Fruit fly (Drosophila melanogaster): ENCODE results near the gene hemo.
A peak's percentile ranks its signal among the peaks of the same experiment; 100 is the strongest.

Gene hemo

dm6 chr3R:18583881-18584545, 19.0 kb upstream of the hemo start (continued):
- peak; percentile 40 for TF ChIP-seq hkb (optimal IDR thresholded peaks at IDR 0.05)
- peak; percentile 97 for TF ChIP-seq hkb (GFP tag; IDR thresholded peaks at IDR 0.05)
- TF ChIP-seq C15 (GFP tag; IDR thresholded peaks at IDR 0.05), result peak; percentile 87
- TF ChIP-seq CG3281 (GFP tag; optimal IDR thresholded peaks at IDR 0.05), result peak; percentile 96
- TF ChIP-seq E2f2 (GFP tag; IDR thresholded peaks at IDR 0.05), result peak; percentile 84
- peak; percentile 95 for TF ChIP-seq NfI (GFP tag; optimal IDR thresholded peaks at IDR 0.05)
- TF ChIP-seq Jarid2 (GFP tag; optimal IDR thresholded peaks at IDR 0.05), result peak; percentile 83
- peak; percentile 86 for TF ChIP-seq bowl (GFP tag; IDR thresholded peaks at IDR 0.05)
- TF ChIP-seq CG10959 (GFP tag; IDR thresholded peaks at IDR 0.05), result peak; percentile 91
- TF ChIP-seq CG17186 (GFP tag; optimal IDR thresholded peaks at IDR 0.05), result peak; percentile 88
- TF ChIP-seq salm (tag; optimal IDR thresholded peaks at IDR 0.05), result peak; percentile 93
- TF ChIP-seq crc (GFP tag; optimal IDR thresholded peaks at IDR 0.05), result peak; percentile 95
- TF ChIP-seq seq (GFP tag; IDR thresholded peaks at IDR 0.05), result peak; percentile 97
- TF ChIP-seq zen (tag; optimal IDR thresholded peaks at IDR 0.05), result peak; percentile 90
- peak; percentile 94 for TF ChIP-seq CG4617 (GFP tag; optimal IDR thresholded peaks at IDR 0.05; ENCODE audit: borderline replicate concordance)
- TF ChIP-seq CG9215 (GFP tag; IDR thresholded peaks at IDR 0.05), result peak; percentile 92
- TF ChIP-seq CG11085 (GFP tag; IDR thresholded peaks at IDR 0.05), result peak; percentile 91
- TF ChIP-seq D19A (tag; optimal IDR thresholded peaks at IDR 0.05), result peak; percentile 100
- peak; percentile 96 for TF ChIP-seq Fer1 (GFP tag; optimal IDR thresholded peaks at IDR 0.05)
- peak; percentile 76 for TF ChIP-seq CG8765 (GFP tag; IDR thresholded peaks at IDR 0.05)
- TF ChIP-seq CG2116 (GFP tag; optimal IDR thresholded peaks at IDR 0.05), result peak; percentile 80
- TF ChIP-seq peb (GFP tag; IDR thresholded peaks at IDR 0.05), result peak; percentile 89
- TF ChIP-seq CG13296 (GFP tag; optimal IDR thresholded peaks at IDR 0.05), result peak; percentile 95
- TF ChIP-seq nmo (GFP tag; optimal IDR thresholded peaks at IDR 0.05), result peak; percentile 98
- peak; percentile 67 for TF ChIP-seq Sry-δ (GFP tag; optimal IDR thresholded peaks at IDR 0.05)
- TF ChIP-seq CG11093 (GFP tag; IDR thresholded peaks at IDR 0.05), result peak; percentile 95
- TF ChIP-seq chinmo (GFP tag; IDR thresholded peaks at IDR 0.05; ENCODE audit: partially characterized antibody), result peak; percentile 78; the same call in 1 of the 4 replicates
- peak; percentile 95 for TF ChIP-seq dmrt11E (tag; optimal IDR thresholded peaks at IDR 0.05)
- peak; percentile 83 for TF ChIP-seq CG11696 (GFP tag; IDR thresholded peaks at IDR 0.05)
- TF ChIP-seq pan (optimal IDR thresholded peaks at IDR 0.05), result no peak
- peak in 1 of 2 experiments; percentile 90 for TF ChIP-seq pan (GFP tag; optimal IDR thresholded peaks at IDR 0.05 in 1 of 2, IDR thresholded peaks at IDR 0.05 in 1 of 2)
- TF ChIP-seq slp2 (GFP tag; optimal IDR thresholded peaks at IDR 0.05), result peak; percentile 93
- peak; percentile 94 for TF ChIP-seq CG18764 (GFP tag; optimal IDR thresholded peaks at IDR 0.05)
- TF ChIP-seq CG8089 (GFP tag; optimal IDR thresholded peaks at IDR 0.05), result peak; percentile 97
- TF ChIP-seq Bgb (GFP tag; IDR thresholded peaks at IDR 0.05; ENCODE audit: partially characterized antibody), result peak; percentile 39; the same call in 1 of the 2 replicates
- 0 out of 2 replicates have a peak, but pooled peaks have one; percentile 10 for TF ChIP-seq sna (GFP tag; IDR thresholded peaks at IDR 0.05; ENCODE audit: partially characterized antibody)
- peak; percentile 80 for TF ChIP-seq Fer2 (tag; optimal IDR thresholded peaks at IDR 0.05)
- TF ChIP-seq eve (GFP tag; optimal IDR thresholded peaks at IDR 0.05), result peak in 1 of 2 experiments; percentile 93
- TF ChIP-seq Eip74EF (GFP tag; optimal IDR thresholded peaks at IDR 0.05), result peak in 1 of 2 experiments; percentile 98
- peak; percentile 91 for TF ChIP-seq Nf-YC (tag; optimal IDR thresholded peaks at IDR 0.05)
- no peak for TF ChIP-seq sc (optimal IDR thresholded peaks at IDR 0.05)
- TF ChIP-seq sc (GFP tag; optimal IDR thresholded peaks at IDR 0.05), result peak; percentile 98
- peak; percentile 85 for TF ChIP-seq CG6654 (GFP tag; optimal IDR thresholded peaks at IDR 0.05)
- peak; percentile 98 for TF ChIP-seq Asciz (GFP tag; optimal IDR thresholded peaks at IDR 0.05)
- TF ChIP-seq Elba2 (GFP tag; optimal IDR thresholded peaks at IDR 0.05), result no peak
- TF ChIP-seq CG7963 (GFP tag; IDR thresholded peaks at IDR 0.05; ENCODE audit: partially characterized antibody), result no peak
- TF ChIP-seq CG4424 (GFP tag; optimal IDR thresholded peaks at IDR 0.05), result peak; percentile 97
- peak; percentile 96 for TF ChIP-seq Blimp-1 (GFP tag; optimal IDR thresholded peaks at IDR 0.05)
- peak; percentile 60 to 64 for TF ChIP-seq insv (GFP tag; optimal IDR thresholded peaks at IDR 0.05)
